Worm (Caenorhabditis elegans) whole organism, L4 larva: ENCODE data around the gene mpst-1.

Experiments
- F26F4.8 ChIP-seq: fragments of 200-800 bp; sonication (Bioruptor generic); conservative IDR thresholded peaks from 2 replicates; pipeline ENCODE4 v1.3.6; 2022; ENCODE audit warnings: missing genetic modification characterization, missing compliant biosample characterization
- F44E2.7 ChIP-seq: fragments of 200-800 bp; sonication (Bioruptor generic); IDR thresholded peaks from 2 replicates; pipeline ENCODE4 v2.1.2; 2022; ENCODE audit warnings: missing genetic modification characterization, missing compliant biosample characterization
- F49E8.2 ChIP-seq: sonication (generic microtip); optimal IDR thresholded peaks from 2 replicates; lab custom pipeline; 2016; ENCODE audit warnings: missing compliant biosample characterization, mild to moderate bottlenecking, missing genetic modification characterization, borderline replicate concordance
- Y5F2A.4 ChIP-seq: fragments of 200-800 bp; sonication (Bioruptor generic); optimal IDR thresholded peaks from 2 replicates; lab custom pipeline; 2018; ENCODE audit warnings: mild to moderate bottlenecking, missing genetic modification characterization, missing compliant biosample characterization
- Y75B8A.6 ChIP-seq: fragments of 200-800 bp; sonication (Bioruptor generic); IDR thresholded peaks from 2 replicates; pipeline ENCODE4 v1.3.6; 2022; ENCODE audit warnings: missing genetic modification reagents, missing genetic modification characterization, missing compliant biosample characterization
- aly-2 ChIP-seq: sonication (generic microtip); optimal IDR thresholded peaks from 2 replicates; lab custom pipeline; 2018; ENCODE audit warnings: missing biosample characterization, missing genetic modification characterization
- ama-1 ChIP-seq: fragments of 150-350 bp; optimal IDR thresholded peaks from 2 replicates; lab custom pipeline; 2014; ENCODE audit warnings: inconsistent platforms, mixed read lengths
- ceh-20 ChIP-seq: fragments of 200-800 bp; sonication (Bioruptor generic); IDR thresholded peaks from 2 replicates; pipeline ENCODE4 v1.3.6; 2022; ENCODE audit warnings: missing genetic modification reagents, missing genetic modification characterization, missing compliant biosample characterization
- cey-2 ChIP-seq: sonication (generic microtip); optimal IDR thresholded peaks from 3 replicates; lab custom pipeline; 2017; ENCODE audit warnings: missing genetic modification characterization, mild to moderate bottlenecking, missing compliant biosample characterization, antibody characterized with exemption, borderline replicate concordance; ENCODE audit not compliant: insufficient read depth
- daf-12 ChIP-seq: fragments of 150-350 bp; optimal IDR thresholded peaks from 2 replicates; lab custom pipeline; 2014; ENCODE audit warnings: missing biosample characterization, missing genetic modification reagents, missing genetic modification characterization
- daf-19 ChIP-seq: fragments of 200-800 bp; sonication (Bioruptor generic); conservative IDR thresholded peaks from 2 replicates; pipeline ENCODE4 v1.3.6; 2022; ENCODE audit warnings: missing genetic modification characterization, missing compliant biosample characterization
- daf-8 ChIP-seq: fragments of 200-800 bp; sonication (Bioruptor generic); IDR thresholded peaks from 2 replicates; pipeline ENCODE4 v1.3.6; 2022; ENCODE audit warnings: missing genetic modification characterization, missing compliant biosample characterization
- dmd-9 ChIP-seq: fragments of 200-800 bp; sonication (Bioruptor generic); IDR thresholded peaks from 2 replicates; pipeline ENCODE4 v1.3.6; 2022; ENCODE audit warnings: missing genetic modification reagents, missing genetic modification characterization, missing compliant biosample characterization
- dve-1 ChIP-seq: sonication (generic microtip); optimal IDR thresholded peaks from 2 replicates; lab custom pipeline; 2017; ENCODE audit warnings: antibody characterized with exemption, mild to moderate bottlenecking, missing genetic modification characterization, missing compliant biosample characterization; ENCODE audit not compliant: insufficient read depth
- egl-43 ChIP-seq: fragments of 200-800 bp; sonication (Bioruptor generic); IDR thresholded peaks from 2 replicates; pipeline ENCODE4 v1.3.6; 2022; ENCODE audit warnings: missing genetic modification reagents, missing genetic modification characterization, missing compliant biosample characterization
- fos-1 ChIP-seq: fragments of 150-350 bp; optimal IDR thresholded peaks from 2 replicates; lab custom pipeline; 2014; ENCODE audit warnings: missing biosample characterization, missing genetic modification characterization
- hif-1 ChIP-seq, 2 experiments: sonication (generic microtip); optimal IDR thresholded peaks; 2 replicates each; lab custom pipeline; 2016 to 2017; ENCODE audit warnings: missing compliant biosample characterization in 2 of 2, missing genetic modification characterization in 2 of 2, missing genetic modification reagents in 2 of 2, missing genotype in 2 of 2, mild to moderate bottlenecking in 1 of 2
- hlh-11 ChIP-seq: fragments of 200-800 bp; sonication (Bioruptor generic); optimal IDR thresholded peaks from 2 replicates; lab custom pipeline; 2018; ENCODE audit warnings: mild to moderate bottlenecking, missing genetic modification characterization, missing compliant biosample characterization
- hmg-1.1 ChIP-seq: fragments of 200-800 bp; sonication (Bioruptor generic); IDR thresholded peaks from 2 replicates; pipeline ENCODE4 v1.3.6; 2022; ENCODE audit warnings: missing genetic modification reagents, missing genetic modification characterization, missing compliant biosample characterization
- lin-1 ChIP-seq: fragments of 200-800 bp; sonication (Bioruptor generic); IDR thresholded peaks from 2 replicates; pipeline ENCODE4 v1.3.6; 2022; ENCODE audit warnings: missing genetic modification reagents, missing genetic modification characterization, missing compliant biosample characterization
- lin-15B ChIP-seq: fragments of 150-350 bp; sonication (generic microtip); optimal IDR thresholded peaks from 3 replicates; lab custom pipeline; 2014; ENCODE audit warnings: missing biosample characterization, missing genetic modification characterization
- lin-29 ChIP-seq: fragments of 200-800 bp; sonication (Bioruptor generic); IDR thresholded peaks from 2 replicates; pipeline ENCODE4 v1.3.6; 2022; ENCODE audit warnings: missing genetic modification reagents, missing genetic modification characterization, missing compliant biosample characterization
- lin-38 ChIP-seq: fragments of 200-800 bp; sonication (Bioruptor generic); IDR thresholded peaks from 2 replicates; pipeline ENCODE4 v1.3.6; 2022; ENCODE audit warnings: missing genetic modification reagents, missing genetic modification characterization, missing compliant biosample characterization
- lir-3 ChIP-seq: sonication (generic microtip); optimal IDR thresholded peaks from 2 replicates; lab custom pipeline; 2016; ENCODE audit warnings: mild to moderate bottlenecking, missing genetic modification characterization, missing compliant biosample characterization
- mdl-1 ChIP-seq, 2 experiments: fragments of 150-350 bp in 1 of 2; sonication (generic microtip) in 1 of 2; optimal IDR thresholded peaks; 2 replicates each; lab custom pipeline; 2014 to 2017; ENCODE audit warnings: missing biosample characterization in 2 of 2, missing genetic modification characterization in 2 of 2
- mep-1 ChIP-seq: fragments of 150-350 bp; sonication (generic microtip); optimal IDR thresholded peaks from 3 replicates; lab custom pipeline; 2014; ENCODE audit warnings: missing biosample characterization, missing genetic modification characterization
- mes-2 ChIP-seq: sonication (generic microtip); optimal IDR thresholded peaks from 2 replicates; lab custom pipeline; 2016; ENCODE audit warnings: missing genotype, mild to moderate bottlenecking, missing genetic modification characterization, missing compliant biosample characterization; ENCODE audit not compliant: poor library complexity, severe bottlenecking
- mxl-3 ChIP-seq: fragments of 200-800 bp; sonication (Bioruptor generic); optimal IDR thresholded peaks from 2 replicates; lab custom pipeline; 2018; ENCODE audit warnings: mild to moderate bottlenecking, missing genetic modification characterization, missing compliant biosample characterization
- nhr-10 ChIP-seq: fragments of 150-350 bp; optimal IDR thresholded peaks from 2 replicates; lab custom pipeline; 2014; ENCODE audit warnings: missing biosample characterization, missing genetic modification characterization
- nhr-237 ChIP-seq: sonication (generic microtip); optimal IDR thresholded peaks from 2 replicates; lab custom pipeline; 2017; ENCODE audit warnings: missing biosample characterization, missing genetic modification characterization
- nhr-42 ChIP-seq: fragments of 200-800 bp; sonication (Bioruptor generic); IDR thresholded peaks from 2 replicates; pipeline ENCODE4 v1.3.6; 2022; ENCODE audit warnings: missing genetic modification characterization, missing compliant biosample characterization
- nhr-48 ChIP-seq: sonication (generic microtip); optimal IDR thresholded peaks from 2 replicates; lab custom pipeline; 2016; ENCODE audit warnings: mild to moderate bottlenecking, missing genetic modification characterization, missing compliant biosample characterization
- nhr-6 ChIP-seq: fragments of 150-350 bp; optimal IDR thresholded peaks from 2 replicates; lab custom pipeline; 2014; ENCODE audit warnings: missing biosample characterization, missing genetic modification characterization
- set-16 ChIP-seq: fragments of 200-800 bp; sonication (Bioruptor generic); IDR thresholded peaks from 2 replicates; pipeline ENCODE4 v1.3.6; 2022; ENCODE audit warnings: missing genetic modification reagents, missing genetic modification characterization, missing compliant biosample characterization
- skn-1 ChIP-seq: fragments of 150-350 bp; optimal IDR thresholded peaks from 2 replicates; lab custom pipeline; 2014; ENCODE audit warnings: missing biosample characterization, missing genetic modification characterization
- snpc-4 ChIP-seq: fragments of 150-350 bp; optimal IDR thresholded peaks from 2 replicates; lab custom pipeline; 2014; ENCODE audit warnings: missing biosample characterization, missing genetic modification characterization
- spr-1 ChIP-seq: sonication (generic microtip); optimal IDR thresholded peaks from 2 replicates; lab custom pipeline; 2016; ENCODE audit warnings: mild to moderate bottlenecking, missing genetic modification characterization, missing compliant biosample characterization
- unc-130 ChIP-seq: sonication (generic microtip); optimal IDR thresholded peaks from 2 replicates; lab custom pipeline; 2016; ENCODE audit warnings: missing genetic modification reagents, missing genetic modification characterization, missing compliant biosample characterization
- unc-62 ChIP-seq, 3 experiments: fragments of 150-350 bp in 1 of 3; sonication (generic microtip); optimal IDR thresholded peaks in 2 of 3; peaks in 1 of 3; 1 replicate in 1 of 3; 2 replicates in 2 of 3; lab custom pipeline; 2014 to 2017; ENCODE audit warnings: missing biosample characterization in 3 of 3, missing genetic modification characterization in 3 of 3, missing genetic modification reagents in 3 of 3, missing genotype in 1 of 3
- zag-1 ChIP-seq: fragments of 150-350 bp; optimal IDR thresholded peaks from 2 replicates; lab custom pipeline; 2014; ENCODE audit warnings: missing biosample characterization, missing genetic modification characterization
- zip-11 ChIP-seq: fragments of 200-800 bp; sonication (Bioruptor generic); IDR thresholded peaks from 2 replicates; pipeline ENCODE4 v1.3.6; 2022; ENCODE audit warnings: missing genetic modification characterization, missing compliant biosample characterization
- zip-2 ChIP-seq: fragments of 150-350 bp; optimal IDR thresholded peaks from 2 replicates; lab custom pipeline; 2014; ENCODE audit warnings: missing biosample characterization, missing genetic modification characterization
- ztf-7 ChIP-seq: fragments of 150-350 bp; optimal IDR thresholded peaks from 2 replicates; lab custom pipeline; 2014; ENCODE audit warnings: missing biosample characterization, missing genetic modification characterization

mpst-1 gene

DNA sequence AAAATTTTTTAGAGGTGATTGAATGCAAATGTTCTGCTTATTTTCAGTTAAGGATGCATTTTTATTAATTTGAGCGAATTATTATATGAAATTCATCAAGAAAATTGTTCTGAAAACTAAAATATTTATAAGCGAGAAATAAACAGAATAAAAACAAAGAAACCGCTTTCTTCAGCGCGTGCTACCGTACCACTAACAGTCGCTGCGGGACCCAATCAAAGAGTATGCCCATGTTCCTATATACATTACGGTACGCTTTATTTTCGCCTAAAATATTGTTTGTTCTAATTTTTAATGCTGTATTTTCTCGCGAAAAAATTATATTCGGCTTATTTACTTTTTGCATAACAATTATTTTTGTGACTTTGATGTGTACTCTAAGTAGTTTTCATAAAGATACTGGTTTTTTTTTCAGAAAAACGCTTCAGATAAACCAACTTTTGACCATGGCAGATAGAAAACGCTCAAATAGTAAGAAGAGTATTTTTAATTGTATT lies 39.1 kb downstream of the mpst-1 start, which contains the start of gene F55A11.8:
F55A11.8 (plus strand) TSS at position 447 of the 497 bp plus-strand sequence.
- TF ChIP-seq zip-11 (GFP tag; lab: Robert Waterston, UW): no peak
- 0 out of 2 replicates have a peak, but pooled peaks have one; percentile 17 for TF ChIP-seq lin-38
- no peak for TF ChIP-seq lin-15B (tag; lab: Kevin White, UChicago)
- TF ChIP-seq F26F4.8: no peak
- no peak for TF ChIP-seq nhr-48

ce11 chrV:11787258-11787657 lies 39.6 kb downstream of the mpst-1 start, which contains the start of gene F55A11.7:
TSS of gene F55A11.7 (minus strand) at chrV:11787443.
- TF ChIP-seq lin-29 (GFP tag; lab: Robert Waterston, UW) (no peak), mep-1 (tag; lab: Kevin White, UChicago) (no peak), F26F4.8 (no peak), mes-2 (tag; lab: Kevin White, UChicago) (no peak), skn-1 (no peak), snpc-4 (tag; lab: Kevin White, UChicago) (no peak), lin-38 (no peak), cey-2 (tag; lab: Kevin White, UChicago) (no peak), mdl-1 (tag; optimal IDR thresholded peaks at IDR 0.05; lab: Kevin White, UChicago) (no peak)

- TF ChIP-seq unc-62 (GFP tag; optimal IDR thresholded peaks at IDR 0.05 in 1 of 2; lab: Kevin White, UChicago) (peak in 1 of 2 experiments; percentile 95), unc-62 (tag; optimal IDR thresholded peaks at IDR 0.05; lab: Kevin White, UChicago) (no peak), hmg-1.1 (peak; percentile 92), cey-2 (tag; lab: Kevin White, UChicago) (no peak), daf-12 (tag; lab: Kevin White, UChicago) (no peak), Y5F2A.4 (GFP tag; lab: Kevin White, UChicago) (peak; percentile 93), nhr-10 (tag; lab: Kevin White, UChicago) (no peak), F49E8.2 (peak; percentile 87), hlh-11 (tag; lab: Kevin White, UChicago) (peak; percentile 73), nhr-48 (peak; percentile 80), F44E2.7 (peak; percentile 98), set-16 (no peak; the same call in 1 of the 2 replicates), lin-15B (tag; lab: Kevin White, UChicago) (no peak), zag-1 (tag; lab: Kevin White, UChicago) (no peak), mxl-3 (GFP tag; lab: Kevin White, UChicago) (peak; percentile 87), dve-1 (peak; percentile 80), nhr-6 (peak; percentile 22), nhr-237 (tag; lab: Kevin White, UChicago) (no peak), spr-1 (tag; lab: Kevin White, UChicago) (peak; percentile 91), zip-11 (GFP tag; lab: Robert Waterston, UW) (peak; percentile 89), unc-130 (peak; percentile 76), dmd-9 (GFP tag; lab: Robert Waterston, UW) (peak; percentile 76), ztf-7 (peak; percentile 87), ama-1 (lab: Kevin White, UChicago) (peak; percentile 65), skn-1 (no peak), aly-2 (tag; lab: Kevin White, UChicago) (no peak), egl-43 (GFP tag; lab: Robert Waterston, UW) (peak; percentile 99), daf-19 (GFP tag; lab: Robert Waterston, UW) (peak; percentile 94), daf-8 (GFP tag; lab: Robert Waterston, UW) (peak; percentile 98), hif-1 (tag; optimal IDR thresholded peaks at IDR 0.05; lab: Kevin White, UChicago) (peak; percentile 57 to 80), mdl-1 (tag; optimal IDR thresholded peaks at IDR 0.05; lab: Kevin White, UChicago) (peak; percentile 6 to 33), zip-2 (tag; lab: Kevin White, UChicago) (peak; percentile 68), lin-38 (peak; percentile 87), mep-1 (tag; lab: Kevin White, UChicago) (peak; percentile 83), lin-1 (GFP tag; lab: Robert Waterston, UW) (peak; percentile 95), fos-1 (tag; lab: Kevin White, UChicago) (no peak), nhr-42 (GFP tag; lab: Robert Waterston, UW) (peak; percentile 91), ceh-20 (peak; percentile 90), lir-3 (tag; lab: Kevin White, UChicago) (peak; percentile 83), Y75B8A.6 (GFP tag; lab: Robert Waterston, UW) (peak; percentile 82), lin-29 (GFP tag; lab: Robert Waterston, UW) (peak; percentile 86)
These were observed 43.9 kb downstream of the mpst-1 start, which contains the start of gene F55A11.11 for ce11 chrV:11782809-11783440. TSS of gene F55A11.11 (plus strand) at chrV:11783149.
